Fruit fly (Drosophila melanogaster) whole organism, embryonic: Measurements from ENCODE around the gene haf.

Experiments used
- Abd-B ChIP-seq: fragments of 200-800 bp; sonication (Bioruptor generic); optimal IDR thresholded peaks from 2 replicates; lab custom pipeline; 2018; ENCODE audit warnings: missing biosample characterization, mild to moderate bottlenecking, missing genetic modification characterization, moderate library complexity
- B-H1 ChIP-seq: fragments of 200-800 bp; sonication (Bioruptor generic); IDR thresholded peaks from 3 replicates; pipeline ENCODE4 v1.3.6; 2022; ENCODE audit warnings: missing biosample characterization, missing genetic modification characterization
- CG10321 ChIP-seq: fragments of 200-800 bp; sonication (Bioruptor generic); IDR thresholded peaks from 2 replicates; pipeline ENCODE4 v1.3.6; 2022; ENCODE audit warnings: missing biosample characterization, missing genetic modification characterization
- CG10543 ChIP-seq: fragments of 200-800 bp; sonication (Bioruptor generic); optimal IDR thresholded peaks from 3 replicates; lab custom pipeline; 2017; ENCODE audit warnings: missing biosample characterization, mild to moderate bottlenecking, missing genetic modification characterization, moderate library complexity
- CG13123 ChIP-seq: fragments of 200-800 bp; sonication (Bioruptor generic); optimal IDR thresholded peaks from 2 replicates; lab custom pipeline; 2016; ENCODE audit warnings: missing biosample characterization, missing genetic modification characterization
- CG14014 ChIP-seq: fragments of 200-800 bp; sonication (Bioruptor generic); IDR thresholded peaks from 2 replicates; pipeline ENCODE4 v1.3.6; 2022; ENCODE audit warnings: missing biosample characterization, missing genetic modification characterization
- CG14860 ChIP-seq: fragments of 200-800 bp; sonication (Bioruptor generic); IDR thresholded peaks from 3 replicates; pipeline ENCODE4 v1.3.6; 2022; ENCODE audit warnings: missing biosample characterization, missing genetic modification characterization; ENCODE audit not compliant: partially characterized antibody
- CG1529 ChIP-seq: fragments of 200-800 bp; sonication (Bioruptor generic); optimal IDR thresholded peaks from 3 replicates; lab custom pipeline; 2018; ENCODE audit warnings: missing biosample characterization, missing genetic modification characterization
- CG17359 ChIP-seq: fragments of 200-800 bp; sonication (Bioruptor generic); optimal IDR thresholded peaks from 3 replicates; lab custom pipeline; 2018; ENCODE audit warnings: missing biosample characterization, mild to moderate bottlenecking, missing genetic modification characterization, moderate library complexity
- CG18599 ChIP-seq: fragments of 200-800 bp; sonication (Bioruptor generic); optimal IDR thresholded peaks from 3 replicates; lab custom pipeline; 2017; ENCODE audit warnings: missing biosample characterization, missing genetic modification characterization, mild to moderate bottlenecking, moderate library complexity, missing genetic modification reagents
- CG2678 ChIP-seq: fragments of 200-800 bp; sonication (Bioruptor generic); optimal IDR thresholded peaks from 3 replicates; lab custom pipeline; 2019; ENCODE audit warnings: missing biosample characterization, mild to moderate bottlenecking, missing genetic modification characterization, moderate library complexity
- CG32772 ChIP-seq: fragments of 200-800 bp; sonication (Bioruptor generic); IDR thresholded peaks from 2 replicates; pipeline ENCODE4 v1.3.6; 2022; ENCODE audit warnings: missing biosample characterization, missing genetic modification characterization
- CG33213 ChIP-seq: fragments of 200-800 bp; sonication (Bioruptor generic); optimal IDR thresholded peaks from 3 replicates; lab custom pipeline; 2016; ENCODE audit warnings: missing biosample characterization, missing genetic modification characterization
- CG34422 ChIP-seq: fragments of 200-800 bp; sonication (Bioruptor generic); IDR thresholded peaks from 3 replicates; pipeline ENCODE4 v1.3.6; 2022; ENCODE audit warnings: missing biosample characterization, missing genetic modification characterization
- CG4360 ChIP-seq: fragments of 200-800 bp; sonication (Bioruptor generic); IDR thresholded peaks from 2 replicates; pipeline ENCODE4 v1.3.6; 2022; ENCODE audit warnings: missing biosample characterization, missing genetic modification characterization
- CG7786 ChIP-seq: fragments of 200-800 bp; sonication (Bioruptor generic); optimal IDR thresholded peaks from 2 replicates; lab custom pipeline; 2016; ENCODE audit warnings: missing biosample characterization, missing genetic modification characterization
- CG8089 ChIP-seq: fragments of 200-800 bp; sonication (Bioruptor generic); optimal IDR thresholded peaks from 3 replicates; lab custom pipeline; 2016; ENCODE audit warnings: missing biosample characterization, missing genetic modification characterization
- CG8388 ChIP-seq: fragments of 200-800 bp; sonication (Bioruptor generic); optimal IDR thresholded peaks from 2 replicates; lab custom pipeline; 2019; ENCODE audit warnings: missing biosample characterization, mild to moderate bottlenecking, missing genetic modification characterization, moderate library complexity
- CG8765 ChIP-seq: fragments of 200-800 bp; sonication (Bioruptor generic); IDR thresholded peaks from 2 replicates; pipeline ENCODE4 v1.3.6; 2022; ENCODE audit warnings: missing biosample characterization, missing genetic modification characterization
- Dek ChIP-seq: fragments of 200-800 bp; sonication (Bioruptor generic); optimal IDR thresholded peaks from 3 replicates; lab custom pipeline; 2019; ENCODE audit warnings: missing biosample characterization, mild to moderate bottlenecking, missing genetic modification characterization, moderate library complexity
- Ets97D ChIP-seq: fragments of 200-800 bp; sonication (Bioruptor generic); optimal IDR thresholded peaks from 3 replicates; lab custom pipeline; 2016; ENCODE audit warnings: missing biosample characterization, missing genetic modification characterization
- Hr39 ChIP-seq: fragments of >200 bp; optimal IDR thresholded peaks from 2 replicates; lab custom pipeline; 2017
- Lhr ChIP-seq: fragments of 200-800 bp; sonication (Bioruptor generic); optimal IDR thresholded peaks from 3 replicates; lab custom pipeline; 2017; ENCODE audit warnings: mild to moderate bottlenecking, missing biosample characterization, missing genetic modification reagents, missing genetic modification characterization
- Mad ChIP-seq: fragments of 200-800 bp; sonication (Bioruptor generic); optimal IDR thresholded peaks from 2 replicates; lab custom pipeline; 2016; ENCODE audit warnings: missing biosample characterization, missing genetic modification characterization
- Tbp ChIP-seq: fragments of >200 bp; optimal IDR thresholded peaks from 2 replicates; lab custom pipeline; 2018; ENCODE audit warnings: missing biosample characterization, missing genetic modification characterization
- YL-1 ChIP-seq: fragments of 200-800 bp; sonication (Bioruptor generic); optimal IDR thresholded peaks from 3 replicates; lab custom pipeline; 2017; ENCODE audit warnings: missing biosample characterization, mild to moderate bottlenecking, missing genetic modification characterization
- abd-A ChIP-seq: fragments of 200-800 bp; sonication (Bioruptor generic); optimal IDR thresholded peaks from 3 replicates; lab custom pipeline; 2019; ENCODE audit warnings: missing biosample characterization, mild to moderate bottlenecking, missing genetic modification characterization, moderate library complexity
- ap ChIP-seq: fragments of 200-800 bp; sonication (Bioruptor generic); IDR thresholded peaks from 2 replicates; pipeline ENCODE4 v1.3.6; 2022; ENCODE audit warnings: missing biosample characterization, missing genetic modification characterization
- btn ChIP-seq: fragments of 200-800 bp; sonication (Bioruptor generic); optimal IDR thresholded peaks from 2 replicates; lab custom pipeline; 2016; ENCODE audit warnings: missing biosample characterization, missing genetic modification characterization
- chm ChIP-seq: fragments of 200-800 bp; sonication (Bioruptor generic); IDR thresholded peaks from 2 replicates; pipeline ENCODE4 v1.3.6; 2022; ENCODE audit warnings: missing biosample characterization, missing genetic modification characterization
- ci ChIP-seq: fragments of 200-800 bp; sonication (Bioruptor generic); IDR thresholded peaks from 3 replicates; pipeline ENCODE4 v1.3.6; 2022; ENCODE audit warnings: missing biosample characterization, missing genetic modification characterization
- crol ChIP-seq: fragments of 200-800 bp; sonication (Bioruptor generic); IDR thresholded peaks from 2 replicates; pipeline ENCODE4 v1.3.6; 2022; ENCODE audit warnings: missing biosample characterization, missing genetic modification characterization
- fd64A ChIP-seq: fragments of 200-800 bp; sonication (Bioruptor generic); optimal IDR thresholded peaks from 3 replicates; lab custom pipeline; 2018; ENCODE audit warnings: missing biosample characterization, mild to moderate bottlenecking, missing genetic modification characterization
- gcm2 ChIP-seq: fragments of 200-800 bp; sonication (Bioruptor generic); optimal IDR thresholded peaks from 2 replicates; lab custom pipeline; 2016; ENCODE audit warnings: missing biosample characterization, missing genetic modification characterization
- gt ChIP-seq: fragments of 200-800 bp; sonication (Bioruptor generic); IDR thresholded peaks from 2 replicates; pipeline ENCODE4 v1.3.6; 2022; ENCODE audit warnings: missing biosample characterization, missing genetic modification characterization
- hkb ChIP-seq, 2 experiments: fragments of 200-800 bp in 1 of 2; fragments of >200 bp in 1 of 2; sonication (Bioruptor generic) in 1 of 2; IDR thresholded peaks in 1 of 2; optimal IDR thresholded peaks in 1 of 2; 2 replicates each; pipeline versions ENCODE4 v1.3.6 to Lab custom; 2017 to 2022; ENCODE audit warnings: missing biosample characterization in 1 of 2, missing genetic modification characterization in 1 of 2
- jumu ChIP-seq: fragments of 200-800 bp; sonication (Bioruptor generic); optimal IDR thresholded peaks from 3 replicates; lab custom pipeline; 2016; ENCODE audit warnings: missing biosample characterization, missing genetic modification characterization
- lilli ChIP-seq: fragments of 200-800 bp; sonication (Bioruptor generic); optimal IDR thresholded peaks from 3 replicates; lab custom pipeline; 2016; ENCODE audit warnings: missing biosample characterization, missing genetic modification characterization
- lov ChIP-seq, 2 experiments: fragments of 200-800 bp in 1 of 2; fragments of >200 bp in 1 of 2; sonication (Bioruptor generic) in 1 of 2; IDR thresholded peaks in 1 of 2; optimal IDR thresholded peaks in 1 of 2; 2 replicates in 1 of 2; 3 replicates in 1 of 2; pipeline versions ENCODE4 v1.3.6 to Lab custom; 2017 to 2022; ENCODE audit warnings: missing biosample characterization in 1 of 2, missing genetic modification characterization in 1 of 2
- p53 ChIP-seq: fragments of 200-800 bp; sonication (Bioruptor generic); optimal IDR thresholded peaks from 2 replicates; lab custom pipeline; 2016; ENCODE audit warnings: missing biosample characterization, missing genetic modification characterization
- peb ChIP-seq: fragments of 200-800 bp; sonication (Bioruptor generic); IDR thresholded peaks from 2 replicates; pipeline ENCODE4 v1.3.6; 2022; ENCODE audit warnings: missing biosample characterization, missing genetic modification characterization
- pum ChIP-seq: fragments of 200-800 bp; sonication (Bioruptor generic); optimal IDR thresholded peaks from 2 replicates; lab custom pipeline; 2016; ENCODE audit warnings: missing biosample characterization, missing genetic modification characterization
- rib ChIP-seq: fragments of 200-800 bp; sonication (Bioruptor generic); IDR thresholded peaks from 2 replicates; pipeline ENCODE4 v1.3.6; 2022; ENCODE audit warnings: missing biosample characterization, missing genetic modification characterization
- slbo ChIP-seq: fragments of 200-800 bp; sonication (Bioruptor generic); IDR thresholded peaks from 2 replicates; pipeline ENCODE4 v1.3.6; 2022; ENCODE audit warnings: missing biosample characterization, missing genetic modification characterization
- slp2 ChIP-seq: fragments of 200-800 bp; sonication (Bioruptor generic); optimal IDR thresholded peaks from 2 replicates; lab custom pipeline; 2016; ENCODE audit warnings: missing biosample characterization, missing genetic modification characterization
- sob ChIP-seq: fragments of 200-800 bp; sonication (Bioruptor generic); IDR thresholded peaks from 2 replicates; pipeline ENCODE4 v1.3.6; 2022; ENCODE audit warnings: missing biosample characterization, missing genetic modification characterization
- tx ChIP-seq: fragments of 200-800 bp; sonication (Bioruptor generic); optimal IDR thresholded peaks from 2 replicates; lab custom pipeline; 2016; ENCODE audit warnings: missing biosample characterization, missing genetic modification characterization
- unc-4 ChIP-seq: fragments of 200-800 bp; sonication (Bioruptor generic); IDR thresholded peaks from 2 replicates; pipeline ENCODE4 v1.3.6; 2022; ENCODE audit warnings: missing biosample characterization, missing genetic modification characterization; ENCODE audit not compliant: partially characterized antibody
- wdn ChIP-seq: fragments of 200-800 bp; sonication (Bioruptor generic); IDR thresholded peaks from 2 replicates; pipeline ENCODE4 v1.3.6; 2022; ENCODE audit warnings: missing biosample characterization, missing genetic modification characterization
- zfh1 ChIP-seq: fragments of 200-800 bp; sonication (Bioruptor generic); IDR thresholded peaks from 3 replicates; pipeline ENCODE4 v1.3.6; 2022; ENCODE audit warnings: missing biosample characterization, missing genetic modification characterization

Gene haf

dm6 chr2L:1629206-1629959 is 74.5 kb downstream of the haf start (continued):
- TF ChIP-seq CG8388 (GFP tag; lab: Kevin White, UChicago) (no peak), CG34422 (peak; percentile 49; the same call in 1 of the 3 replicates), fd64A (GFP tag; lab: Kevin White, UChicago) (no peak), pum (GFP tag; lab: Kevin White, UChicago) (no peak), crol (GFP tag; lab: Robert Waterston, UW) (peak; percentile 50; the same call in 1 of the 2 replicates), Abd-B (no peak), Dek (tag; lab: Kevin White, UChicago) (peak; percentile 72), unc-4 (no peak), lov (optimal IDR thresholded peaks at IDR 0.05; lab: Kevin White, UChicago) (no peak), lov (GFP tag; IDR thresholded peaks at IDR 0.05; lab: Robert Waterston, UW) (no peak), p53 (GFP tag; lab: Kevin White, UChicago) (no peak), CG10321 (GFP tag; lab: Robert Waterston, UW) (no peak), chm (GFP tag; lab: Robert Waterston, UW) (no peak), zfh1 (peak; percentile 46; the same call in 1 of the 3 replicates), Ets97D (no peak), Mad (GFP tag; lab: Kevin White, UChicago) (no peak), B-H1 (GFP tag; lab: Robert Waterston, UW) (peak; percentile 18; the same call in 1 of the 3 replicates), wdn (GFP tag; lab: Robert Waterston, UW) (no peak), CG1529 (GFP tag; lab: Kevin White, UChicago) (no peak), ci (GFP tag; lab: Robert Waterston, UW) (peak; percentile 52; the same call in 1 of the 3 replicates), sob (peak; percentile 65), CG13123 (GFP tag; lab: Kevin White, UChicago) (no peak), CG17359 (tag; lab: Kevin White, UChicago) (peak; percentile 44), CG33213 (GFP tag; lab: Kevin White, UChicago) (no peak), Hr39 (lab: Kevin White, UChicago) (no peak), slp2 (peak; percentile 40), Lhr (GFP tag; lab: Kevin White, UChicago) (no peak), Tbp (no peak), CG14860 (GFP tag; lab: Robert Waterston, UW) (no peak), CG8765 (GFP tag; lab: Robert Waterston, UW) (no peak; the same call in 1 of the 2 replicates), CG14014 (GFP tag; lab: Robert Waterston, UW) (peak; percentile 72), CG8089 (GFP tag; lab: Kevin White, UChicago) (no peak), jumu (GFP tag; lab: Kevin White, UChicago) (no peak), YL-1 (GFP tag; lab: Kevin White, UChicago) (no peak), CG4360 (GFP tag; lab: Robert Waterston, UW) (no peak), tx (GFP tag; lab: Kevin White, UChicago) (no peak), hkb (optimal IDR thresholded peaks at IDR 0.05; lab: Kevin White, UChicago) (no peak), hkb (GFP tag; IDR thresholded peaks at IDR 0.05; lab: Robert Waterston, UW) (peak; percentile 71), rib (GFP tag; lab: Robert Waterston, UW) (0 out of 2 replicates have a peak, but pooled peaks have one; percentile 28), abd-A (tag; lab: Kevin White, UChicago) (no peak), lilli (GFP tag; lab: Kevin White, UChicago) (peak; percentile 64), btn (GFP tag; lab: Kevin White, UChicago) (no peak), ap (GFP tag; lab: Robert Waterston, UW) (no peak), CG18599 (GFP tag; lab: Kevin White, UChicago) (peak; percentile 72), gcm2 (GFP tag; lab: Kevin White, UChicago) (peak; percentile 9), CG7786 (GFP tag; lab: Kevin White, UChicago) (no peak), CG2678 (tag; lab: Kevin White, UChicago) (peak; percentile 72), CG10543 (GFP tag; lab: Kevin White, UChicago) (peak; percentile 9), slbo (GFP tag; lab: Robert Waterston, UW) (peak; percentile 79), CG32772 (no peak), peb (GFP tag; lab: Robert Waterston, UW) (no peak), gt (GFP tag; lab: Robert Waterston, UW) (no peak)
